Fruit fly (Drosophila melanogaster) whole organism, adult: ENCODE data around the gene Vha13.

ENCODE experiments used
- CG12768 ChIP-seq: fragments of 200-800 bp; sonication (Bioruptor generic); optimal IDR thresholded peaks from 2 replicates; lab custom pipeline; 2017; ENCODE audit warnings: missing biosample characterization, missing genetic modification characterization, mild to moderate bottlenecking, moderate library complexity, missing genetic modification reagents
- CG5204 ChIP-seq: fragments of 200-800 bp; sonication (Bioruptor generic); optimal IDR thresholded peaks from 2 replicates; lab custom pipeline; 2016; ENCODE audit warnings: missing biosample characterization, missing genetic modification characterization
- CG7045 ChIP-seq: fragments of 200-800 bp; sonication (Bioruptor generic); optimal IDR thresholded peaks from 2 replicates; lab custom pipeline; 2017; ENCODE audit warnings: missing biosample characterization, mild to moderate bottlenecking, missing genetic modification characterization
- Clk ChIP-seq: fragments of 200-800 bp; sonication (Bioruptor generic); optimal IDR thresholded peaks from 2 replicates; lab custom pipeline; 2017; ENCODE audit warnings: missing biosample characterization, missing genetic modification characterization
- Crg-1 ChIP-seq: fragments of 200-800 bp; sonication (Bioruptor generic); optimal IDR thresholded peaks from 2 replicates; lab custom pipeline; 2016; ENCODE audit warnings: missing biosample characterization, missing genetic modification characterization
- Hr96 ChIP-seq: fragments of 200-800 bp; sonication (Bioruptor generic); optimal IDR thresholded peaks from 2 replicates; lab custom pipeline; 2016; ENCODE audit warnings: missing biosample characterization, missing genetic modification characterization
- bab1 ChIP-seq: fragments of 200-800 bp; sonication (Bioruptor generic); optimal IDR thresholded peaks from 3 replicates; lab custom pipeline; 2019; ENCODE audit warnings: missing biosample characterization, mild to moderate bottlenecking, missing genetic modification characterization, moderate library complexity
- cic ChIP-seq: fragments of 200-800 bp; sonication (Bioruptor generic); optimal IDR thresholded peaks from 2 replicates; lab custom pipeline; 2017; ENCODE audit warnings: missing biosample characterization, mild to moderate bottlenecking, missing genetic modification characterization, moderate library complexity
- ovo ChIP-seq: fragments of 200-800 bp; sonication (Bioruptor generic); optimal IDR thresholded peaks from 2 replicates; lab custom pipeline; 2016; ENCODE audit warnings: missing biosample characterization, missing genetic modification characterization

dm6 chr3R:19632685-19633116, 11.5 kb downstream of the Vha13 start, which contains the start of gene CG6231:
- TF ChIP-seq CG7045 (GFP tag; lab: Kevin White, UChicago) (no peak), Crg-1 (GFP tag; lab: Kevin White, UChicago) (no peak), CG5204 (no peak), Hr96 (GFP tag; lab: Kevin White, UChicago) (no peak), CG12768 (GFP tag; lab: Kevin White, UChicago) (no peak), bab1 (no peak), ovo (GFP tag; lab: Kevin White, UChicago) (no peak), cic (GFP tag; lab: Kevin White, UChicago) (no peak), Clk (GFP tag; lab: Kevin White, UChicago) (no peak)
